Fruit fly (Drosophila melanogaster) whole organism: ENCODE data around the gene PGRP-SD.

Experiments used
- CG8478 ChIP-seq: fragments of >200 bp; optimal IDR thresholded peaks from 2 replicates; lab custom pipeline; 2018; ENCODE audit warnings: inconsistent platforms
- Dll ChIP-seq: fragments of >200 bp; optimal IDR thresholded peaks from 2 replicates; lab custom pipeline; 2017
- EcR ChIP-seq, 2 experiments: fragments of >200 bp; optimal IDR thresholded peaks; 2 replicates each; lab custom pipeline; 2017; ENCODE audit warnings: missing biosample characterization in 2 of 2, missing genetic modification characterization in 2 of 2, missing genetic modification reagents in 2 of 2
- pan ChIP-seq: fragments of >200 bp; optimal IDR thresholded peaks from 2 replicates; lab custom pipeline; 2017
- psq ChIP-seq: fragments of >200 bp; optimal IDR thresholded peaks from 2 replicates; lab custom pipeline; 2017
- usp ChIP-seq: fragments of >200 bp; optimal IDR thresholded peaks from 2 replicates; lab custom pipeline; 2017; ENCODE audit warnings: missing biosample characterization, missing genetic modification characterization, mixed read lengths

- TF ChIP-seq psq (lab: Kevin White, UChicago): no peak
- no peak for TF ChIP-seq Dll
- TF ChIP-seq usp (GFP tag; lab: Kevin White, UChicago): no peak
- no peak for TF ChIP-seq EcR (GFP tag; optimal IDR thresholded peaks at IDR 0.05; lab: Kevin White, UChicago)
- no peak for TF ChIP-seq CG8478
- TF ChIP-seq pan (lab: Kevin White, UChicago): no peak
Observed at dm6 chr3L:7624561-7624960, 26.4 kb upstream of the PGRP-SD start.
